Worm (Caenorhabditis elegans): ENCODE measurements around the gene pgl-1.
A peak's percentile ranks its signal among the peaks of the same experiment; 100 is the strongest.

Gene pgl-1

DNA sequence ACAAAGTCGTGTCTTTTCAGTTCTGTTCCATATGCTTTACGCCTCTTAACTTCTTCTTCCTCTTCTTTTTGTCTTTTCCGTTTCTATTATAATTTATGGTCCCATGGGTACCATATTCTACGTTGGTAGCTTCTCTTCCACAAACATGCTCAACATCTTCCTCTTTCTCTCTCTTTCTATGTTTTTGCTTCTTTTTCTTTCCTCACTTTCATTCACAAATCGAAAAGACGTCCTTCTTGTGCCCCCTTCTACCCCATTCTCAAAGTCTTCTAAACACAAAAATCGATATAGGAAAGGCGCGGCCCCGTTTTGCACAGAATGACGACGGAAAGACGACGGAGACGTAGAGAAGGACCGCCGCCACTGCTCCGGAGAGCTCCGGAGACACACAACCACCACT is 18.4 kb downstream of the pgl-1 start:
- TF ChIP-seq lin-35 (GFP tag; optimal IDR thresholded peaks at IDR 0.05), result no peak
- TF ChIP-seq snpc-4 (tag; optimal IDR thresholded peaks at IDR 0.05), result no peak
- no peak for TF ChIP-seq unc-62 (GFP tag; optimal IDR thresholded peaks at IDR 0.05)
- TF ChIP-seq swsn-7 (tag; optimal IDR thresholded peaks at IDR 0.05), result peak; percentile 14
- peak in 1 of 2 experiments; percentile 18 for TF ChIP-seq lsy-2 (tag; optimal IDR thresholded peaks at IDR 0.05)
- no peak for TF ChIP-seq ama-1 (optimal IDR thresholded peaks at IDR 0.05)
- TF ChIP-seq lin-13 (GFP tag; optimal IDR thresholded peaks at IDR 0.05), result no peak
- TF ChIP-seq grh-1 (GFP tag; IDR thresholded peaks at IDR 0.05), result no peak
- no peak for TF ChIP-seq nhr-77 (tag; optimal IDR thresholded peaks at IDR 0.05)
- no peak for TF ChIP-seq skn-1 (tag; optimal IDR thresholded peaks at IDR 0.05)
- no peak for TF ChIP-seq egl-27 (tag; optimal IDR thresholded peaks at IDR 0.05)
- no peak for TF ChIP-seq ceh-88 (GFP tag; IDR thresholded peaks at IDR 0.05)
- peak; percentile 1 for TF ChIP-seq fkh-10 (GFP tag; optimal IDR thresholded peaks at IDR 0.05)
- peak; percentile 3 for TF ChIP-seq snu-23 (GFP tag; optimal IDR thresholded peaks at IDR 0.05)
- no peak for TF ChIP-seq nhr-76 (tag; optimal IDR thresholded peaks at IDR 0.05)
- TF ChIP-seq ceh-8 (GFP tag; optimal IDR thresholded peaks at IDR 0.05), result no peak
- TF ChIP-seq aha-1 (tag; optimal IDR thresholded peaks at IDR 0.05), result no peak
- peak; percentile 26 for TF ChIP-seq nhr-71 (tag; optimal IDR thresholded peaks at IDR 0.05)
- no peak for TF ChIP-seq nhr-28 (tag; optimal IDR thresholded peaks at IDR 0.05)
- no peak for TF ChIP-seq dpl-1 (GFP tag; optimal IDR thresholded peaks at IDR 0.05)
- no peak for TF ChIP-seq ets-5 (GFP tag; IDR thresholded peaks at IDR 0.05)
- no peak for TF ChIP-seq lir-3 (tag; optimal IDR thresholded peaks at IDR 0.05; ENCODE audit: poor library complexity)
- no peak for TF ChIP-seq efl-1 (optimal IDR thresholded peaks at IDR 0.05)
- TF ChIP-seq efl-1 (GFP tag; optimal IDR thresholded peaks at IDR 0.05 in 1 of 2), result no peak
- no peak for TF ChIP-seq tbx-2 (tag; optimal IDR thresholded peaks at IDR 0.05)
- peak; percentile 32 for TF ChIP-seq fkh-8 (tag; optimal IDR thresholded peaks at IDR 0.05)
- peak; percentile 80 for TF ChIP-seq lin-14 (GFP tag; optimal IDR thresholded peaks at IDR 0.05)
- TF ChIP-seq nhr-20 (tag; optimal IDR thresholded peaks at IDR 0.05), result no peak
- TF ChIP-seq C04F5.9 (tag; optimal IDR thresholded peaks at IDR 0.05), result no peak
- no peak for TF ChIP-seq sptf-1 (tag; optimal IDR thresholded peaks at IDR 0.05)
- no peak for TF ChIP-seq Y116A8C.19 (tag; optimal IDR thresholded peaks at IDR 0.05; ENCODE audit: borderline replicate concordance)
- TF ChIP-seq fos-1 (tag; optimal IDR thresholded peaks at IDR 0.05), result no peak
- TF ChIP-seq hlh-4 (tag; optimal IDR thresholded peaks at IDR 0.05), result no peak
- TF ChIP-seq mep-1 (tag; optimal IDR thresholded peaks at IDR 0.05), result no peak
- no peak for TF ChIP-seq ces-1 (GFP tag; optimal IDR thresholded peaks at IDR 0.05)
- no peak for TF ChIP-seq ztf-11 (tag; optimal IDR thresholded peaks at IDR 0.05)
- peak in 1 of 3 experiments; percentile 22 for TF ChIP-seq ceh-82 (tag; optimal IDR thresholded peaks at IDR 0.05)
- no peak for TF ChIP-seq vab-15 (tag; optimal IDR thresholded peaks at IDR 0.05)
- TF ChIP-seq hpl-2 (GFP tag; optimal IDR thresholded peaks at IDR 0.05), result no peak
- TF ChIP-seq egl-13 (tag; optimal IDR thresholded peaks at IDR 0.05), result no peak
- 0 out of 2 replicates have a peak, but pooled peaks have one; percentile 46 for TF ChIP-seq mab-9 (GFP tag; IDR thresholded peaks at IDR 0.05)
- TF ChIP-seq nhr-19 (GFP tag; conservative IDR thresholded peaks at IDR 0.05), result no peak

DNA sequence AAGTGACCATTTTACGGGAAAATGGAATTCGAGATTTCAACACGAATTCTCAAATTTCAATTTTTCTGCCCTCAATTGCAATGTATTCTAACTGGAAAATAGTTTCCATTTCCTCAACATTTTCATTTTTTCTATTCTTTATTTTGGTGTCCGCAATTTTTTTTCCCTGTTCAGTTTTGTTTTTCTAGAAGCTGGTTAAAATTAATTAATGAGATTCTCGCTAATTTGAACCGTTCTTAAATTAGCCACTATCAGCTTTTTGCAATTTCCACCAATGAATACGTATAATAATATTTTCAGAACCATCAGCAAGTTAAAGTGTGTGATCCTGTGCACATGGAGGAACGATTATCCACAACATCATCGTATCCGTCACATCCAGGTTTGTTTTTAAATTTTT is 19.8 kb downstream of the pgl-1 start, which contains the start of gene jnk-1:
Gene jnk-1, plus strand, starts transcription at position 301 of the 400 bp plus-strand sequence.
- no peak for TF ChIP-seq elt-2 (tag; optimal IDR thresholded peaks at IDR 0.05)
- TF ChIP-seq mdl-1 (tag; optimal IDR thresholded peaks at IDR 0.05), result no peak
- no peak for TF ChIP-seq ets-5 (GFP tag; IDR thresholded peaks at IDR 0.05)
- no peak for TF ChIP-seq efl-1 (optimal IDR thresholded peaks at IDR 0.05)
- no peak for TF ChIP-seq efl-1 (GFP tag; optimal IDR thresholded peaks at IDR 0.05 in 1 of 2)
- no peak for TF ChIP-seq swsn-7 (tag; optimal IDR thresholded peaks at IDR 0.05)

Data from whole organism, L1 larva.